Fruit fly (Drosophila melanogaster) whole organism, pupa: ENCODE measurements around the gene AIF.
A peak's percentile ranks its signal among the peaks of the same experiment; 100 is the strongest.

Experiments
- CG10348 ChIP-seq: fragments of 200-800 bp; sonication (Bioruptor generic); IDR thresholded peaks from 2 replicates; pipeline ENCODE4 v1.3.6; 2022; ENCODE audit warnings: missing biosample characterization, missing genetic modification characterization
- CG12605 ChIP-seq: fragments of 200-800 bp; sonication (Bioruptor generic); IDR thresholded peaks from 2 replicates; pipeline ENCODE4 v1.3.6; 2022; ENCODE audit warnings: missing biosample characterization, missing genetic modification characterization
- CG13204 ChIP-seq: fragments of 200-800 bp; sonication (Bioruptor generic); optimal IDR thresholded peaks from 2 replicates; lab custom pipeline; 2018; ENCODE audit warnings: missing biosample characterization, mild to moderate bottlenecking, missing genetic modification characterization, moderate library complexity
- CG32121 ChIP-seq: fragments of 200-800 bp; sonication (Bioruptor generic); IDR thresholded peaks from 2 replicates; pipeline ENCODE4 v1.3.6; 2022; ENCODE audit warnings: missing biosample characterization, missing genetic modification characterization
- CG34367 ChIP-seq: fragments of 200-800 bp; sonication (Bioruptor generic); optimal IDR thresholded peaks from 2 replicates; lab custom pipeline; 2018; ENCODE audit warnings: missing biosample characterization, mild to moderate bottlenecking, missing genetic modification characterization
- CG4496 ChIP-seq: fragments of 200-800 bp; sonication (Bioruptor generic); IDR thresholded peaks from 3 replicates; pipeline ENCODE4 v1.3.6; 2022; ENCODE audit warnings: missing biosample characterization, missing genetic modification characterization
- CG8159 ChIP-seq: fragments of 200-800 bp; sonication (Bioruptor generic); optimal IDR thresholded peaks from 3 replicates; lab custom pipeline; 2018; ENCODE audit warnings: missing biosample characterization, mild to moderate bottlenecking, missing genetic modification characterization, moderate library complexity
- CG8301 ChIP-seq: fragments of 200-800 bp; sonication (Bioruptor generic); optimal IDR thresholded peaks from 2 replicates; lab custom pipeline; 2018; ENCODE audit warnings: missing biosample characterization, mild to moderate bottlenecking, missing genetic modification characterization
- D1 ChIP-seq: fragments of 200-800 bp; sonication (Bioruptor generic); optimal IDR thresholded peaks from 2 replicates; lab custom pipeline; 2018; ENCODE audit warnings: missing biosample characterization, mild to moderate bottlenecking, missing genetic modification characterization, moderate library complexity
- EcR ChIP-seq: fragments of 200-800 bp; sonication (Bioruptor generic); optimal IDR thresholded peaks from 3 replicates; lab custom pipeline; 2019; ENCODE audit warnings: missing biosample characterization, missing genetic modification characterization, mild to moderate bottlenecking, moderate library complexity, missing genetic modification reagents
- Pif1A ChIP-seq: fragments of 200-800 bp; sonication (Bioruptor generic); optimal IDR thresholded peaks from 3 replicates; lab custom pipeline; 2016; ENCODE audit warnings: missing biosample characterization, missing genetic modification characterization
- Pif1B ChIP-seq: fragments of 200-800 bp; sonication (Bioruptor generic); optimal IDR thresholded peaks from 3 replicates; lab custom pipeline; 2016; ENCODE audit warnings: missing biosample characterization, missing genetic modification characterization
- gl ChIP-seq: fragments of 200-800 bp; sonication (Bioruptor generic); optimal IDR thresholded peaks from 2 replicates; lab custom pipeline; 2018; ENCODE audit warnings: missing biosample characterization, mild to moderate bottlenecking, missing genetic modification characterization
- rn ChIP-seq: fragments of 200-800 bp; sonication (Bioruptor generic); IDR thresholded peaks from 2 replicates; pipeline ENCODE4 v1.3.6; 2022; ENCODE audit warnings: missing biosample characterization, missing genetic modification characterization

DNA sequence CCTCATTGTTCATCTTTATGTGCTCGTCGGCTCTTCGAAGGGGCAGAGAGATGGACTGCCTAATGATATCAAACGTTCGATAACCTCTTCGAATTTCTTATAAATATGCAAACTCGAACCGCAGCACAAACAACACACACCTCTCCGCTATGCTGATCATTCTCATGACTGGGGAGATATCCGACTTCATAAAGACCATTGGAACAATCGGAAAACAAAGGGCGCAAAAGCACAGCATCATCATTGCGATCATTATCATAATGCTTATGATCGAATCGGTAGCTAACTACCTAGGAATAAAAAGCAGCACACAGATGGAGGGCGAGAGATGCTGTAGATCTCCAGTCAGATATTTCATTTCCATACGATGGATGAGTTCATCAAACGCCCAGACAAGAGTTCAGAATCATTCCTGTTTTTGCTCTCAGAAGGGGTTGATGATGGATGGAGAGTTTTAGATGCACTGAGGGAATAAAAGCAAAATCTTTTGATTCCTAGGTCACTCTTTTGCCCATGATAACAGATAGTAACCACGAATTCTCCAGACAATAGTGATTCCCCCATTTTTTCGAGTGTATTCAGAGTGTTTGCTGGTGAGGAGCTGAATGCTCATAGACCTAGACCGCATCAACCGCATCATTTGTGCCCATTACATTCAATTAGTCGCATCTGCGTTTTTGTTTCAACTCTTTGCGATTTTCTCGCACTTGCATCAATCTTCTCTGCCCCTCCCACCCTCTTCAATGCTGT is 15.6 kb downstream of the AIF start:
- TF ChIP-seq CG34367 (tag; lab: Kevin White, UChicago): no peak
- TF ChIP-seq Pif1B (GFP tag; lab: Kevin White, UChicago): no peak
- no peak for TF ChIP-seq D1 (tag; lab: Kevin White, UChicago)
- TF ChIP-seq EcR (GFP tag; lab: Kevin White, UChicago): no peak
- no peak for TF ChIP-seq gl (tag; lab: Kevin White, UChicago)
- TF ChIP-seq CG10348 (GFP tag; lab: Robert Waterston, UW): no peak
- no peak for TF ChIP-seq Pif1A (GFP tag; lab: Kevin White, UChicago)
- no peak; the same call in 1 of the 2 replicates for TF ChIP-seq CG12605 (GFP tag; lab: Robert Waterston, UW)
- TF ChIP-seq CG8301 (tag; lab: Kevin White, UChicago): peak; percentile 32
- no peak for TF ChIP-seq rn (GFP tag; lab: Robert Waterston, UW)
- TF ChIP-seq CG8159 (tag; lab: Kevin White, UChicago): peak; percentile 3
- TF ChIP-seq CG32121: no peak
- no peak for TF ChIP-seq CG13204 (GFP tag; lab: Kevin White, UChicago)
- peak; percentile 36; the same call in 1 of the 3 replicates for TF ChIP-seq CG4496
